Worm (Caenorhabditis elegans): ENCODE data around the gene sre-3.

DNA sequence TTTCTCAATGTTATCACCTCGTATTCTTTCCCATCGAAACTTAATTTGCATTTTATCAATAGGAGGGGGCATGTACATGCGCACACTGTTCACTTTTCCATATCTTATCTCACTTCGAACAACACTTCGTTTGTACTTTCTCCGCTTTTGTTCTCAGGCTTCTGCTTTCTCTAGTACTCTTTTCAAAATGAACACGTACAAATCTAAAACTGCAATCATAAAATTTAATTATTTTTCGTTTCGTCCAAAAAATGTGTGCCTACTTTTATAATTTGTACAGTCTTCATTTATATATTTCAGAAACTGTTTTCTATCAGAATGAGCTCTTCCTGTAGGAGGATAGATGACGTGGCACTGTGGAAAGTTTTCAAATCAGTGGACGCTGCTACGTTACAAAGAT is 13.2 kb downstream of the sre-3 start, which contains the start of gene C07D10.1:
- TF ChIP-seq W03F9.2 (tag; optimal IDR thresholded peaks at IDR 0.05) (no peak), him-1 (tag; optimal IDR thresholded peaks at IDR 0.05) (no peak)

Data from whole organism, L4/young adult.